Worm (Caenorhabditis elegans) whole organism, L3 larva: ENCODE measurements around the gene srw-67.

Experiments
- R02D3.7 ChIP-seq: fragments of 150-350 bp; optimal IDR thresholded peaks from 2 replicates; lab custom pipeline; 2014; ENCODE audit warnings: missing biosample characterization, missing genetic modification characterization
- ZK546.5 ChIP-seq: sonication (generic microtip); optimal IDR thresholded peaks from 2 replicates; lab custom pipeline; 2017; ENCODE audit warnings: missing biosample characterization, missing genetic modification characterization
- aly-2 ChIP-seq: fragments of 150-350 bp; optimal IDR thresholded peaks from 2 replicates; lab custom pipeline; 2014; ENCODE audit warnings: missing biosample characterization, missing genetic modification characterization
- ama-1 ChIP-seq: fragments of 150-350 bp; optimal IDR thresholded peaks from 2 replicates; lab custom pipeline; 2018
- ceh-16 ChIP-seq: sonication (generic microtip); optimal IDR thresholded peaks from 2 replicates; lab custom pipeline; 2017; ENCODE audit warnings: missing biosample characterization, missing genetic modification characterization
- ceh-82 ChIP-seq: fragments of 150-350 bp; optimal IDR thresholded peaks from 2 replicates; lab custom pipeline; 2014; ENCODE audit warnings: missing biosample characterization, missing genetic modification characterization
- ceh-9 ChIP-seq: sonication (generic microtip); optimal IDR thresholded peaks from 2 replicates; lab custom pipeline; 2018; ENCODE audit warnings: missing biosample characterization, missing genetic modification characterization
- daf-12 ChIP-seq: fragments of 150-350 bp; optimal IDR thresholded peaks from 2 replicates; lab custom pipeline; 2014; ENCODE audit warnings: missing biosample characterization, missing genetic modification reagents, missing genetic modification characterization
- egl-27 ChIP-seq: sonication (generic microtip); optimal IDR thresholded peaks from 4 replicates; lab custom pipeline; 2017; ENCODE audit warnings: missing biosample characterization, missing genetic modification reagents, missing genetic modification characterization
- egl-5 ChIP-seq: fragments of 150-350 bp; optimal IDR thresholded peaks from 2 replicates; lab custom pipeline; 2017; ENCODE audit warnings: missing biosample characterization, missing genetic modification reagents, missing genetic modification characterization, inconsistent platforms
- elt-1 ChIP-seq: fragments of 150-350 bp; optimal IDR thresholded peaks from 2 replicates; lab custom pipeline; 2014; ENCODE audit warnings: missing biosample characterization, missing genetic modification characterization
- elt-2 ChIP-seq: sonication (generic microtip); optimal IDR thresholded peaks from 2 replicates; lab custom pipeline; 2016; ENCODE audit warnings: missing genetic modification reagents, mild to moderate bottlenecking, missing genetic modification characterization, missing compliant biosample characterization
- elt-3 ChIP-seq, 3 experiments: fragments of 150-350 bp in 1 of 3; sonication (generic microtip) in 2 of 3; optimal IDR thresholded peaks; 2 replicates in 2 of 3; 4 replicates in 1 of 3; lab custom pipeline; 2014 to 2017; ENCODE audit warnings: missing biosample characterization in 3 of 3, missing genetic modification characterization in 3 of 3
- eor-1 ChIP-seq, 2 experiments: fragments of 150-350 bp; optimal IDR thresholded peaks; 2 replicates each; lab custom pipeline; 2014 to 2018; ENCODE audit warnings: missing biosample characterization in 2 of 2, missing genetic modification characterization in 2 of 2
- fkh-10 ChIP-seq: sonication (generic microtip); optimal IDR thresholded peaks from 2 replicates; lab custom pipeline; 2017; ENCODE audit warnings: missing biosample characterization, missing genetic modification reagents, missing genetic modification characterization
- fkh-2 ChIP-seq: fragments of 150-350 bp; optimal IDR thresholded peaks from 2 replicates; lab custom pipeline; 2014; ENCODE audit warnings: missing biosample characterization, missing genetic modification reagents, missing genetic modification characterization
- hmg-11 ChIP-seq: sonication (generic microtip); optimal IDR thresholded peaks from 2 replicates; lab custom pipeline; 2016; ENCODE audit warnings: missing genetic modification characterization, missing compliant biosample characterization
- lin-15B ChIP-seq: fragments of 150-350 bp; optimal IDR thresholded peaks from 2 replicates; lab custom pipeline; 2014; ENCODE audit warnings: missing biosample characterization, missing genetic modification characterization
- lsy-12 ChIP-seq: sonication (generic microtip); optimal IDR thresholded peaks from 2 replicates; lab custom pipeline; 2016; ENCODE audit warnings: mild to moderate bottlenecking, missing genetic modification characterization, missing compliant biosample characterization
- mdl-1 ChIP-seq: fragments of 150-350 bp; optimal IDR thresholded peaks from 2 replicates; lab custom pipeline; 2014; ENCODE audit warnings: missing biosample characterization, missing genetic modification characterization
- mml-1 ChIP-seq: fragments of 150-350 bp; sonication (generic microtip); optimal IDR thresholded peaks from 3 replicates; lab custom pipeline; 2014; ENCODE audit warnings: missing biosample characterization, missing genetic modification characterization
- nhr-11 ChIP-seq: fragments of 150-350 bp; optimal IDR thresholded peaks from 2 replicates; lab custom pipeline; 2014; ENCODE audit warnings: missing biosample characterization, missing genetic modification characterization
- nhr-23 ChIP-seq: fragments of 150-350 bp; optimal IDR thresholded peaks from 2 replicates; lab custom pipeline; 2014; ENCODE audit warnings: missing biosample characterization, missing genetic modification reagents, missing genetic modification characterization
- nhr-237 ChIP-seq: fragments of 150-350 bp; optimal IDR thresholded peaks from 2 replicates; lab custom pipeline; 2014; ENCODE audit warnings: missing biosample characterization, missing genetic modification characterization
- nhr-43 ChIP-seq: sonication (generic microtip); optimal IDR thresholded peaks from 2 replicates; lab custom pipeline; 2016; ENCODE audit warnings: mild to moderate bottlenecking, missing genetic modification characterization, missing compliant biosample characterization; ENCODE audit not compliant: poor library complexity, severe bottlenecking
- nhr-67 ChIP-seq: fragments of 150-350 bp; optimal IDR thresholded peaks from 2 replicates; lab custom pipeline; 2014; ENCODE audit warnings: missing biosample characterization, missing genetic modification characterization
- nhr-76 ChIP-seq: fragments of 150-350 bp; sonication (generic microtip); optimal IDR thresholded peaks from 5 replicates; lab custom pipeline; 2014; ENCODE audit warnings: missing biosample characterization, missing genetic modification characterization
- nhr-77 ChIP-seq: fragments of 150-350 bp; optimal IDR thresholded peaks from 2 replicates; lab custom pipeline; 2014; ENCODE audit warnings: missing biosample characterization, missing genetic modification characterization
- pha-4 ChIP-seq: fragments of 150-350 bp; optimal IDR thresholded peaks from 2 replicates; lab custom pipeline; 2014; ENCODE audit warnings: missing biosample characterization, missing genetic modification reagents, missing genetic modification characterization
- sea-2 ChIP-seq: fragments of 150-350 bp; sonication (generic microtip); optimal IDR thresholded peaks from 4 replicates; lab custom pipeline; 2014; ENCODE audit warnings: missing biosample characterization, missing genetic modification reagents, missing genetic modification characterization
- snpc-4 ChIP-seq: fragments of 150-350 bp; optimal IDR thresholded peaks from 2 replicates; lab custom pipeline; 2014; ENCODE audit warnings: missing biosample characterization, missing genetic modification characterization
- tbx-2 ChIP-seq: sonication (generic microtip); optimal IDR thresholded peaks from 2 replicates; lab custom pipeline; 2016; ENCODE audit warnings: mild to moderate bottlenecking, missing genetic modification characterization, missing compliant biosample characterization
- unc-39 ChIP-seq: sonication (generic microtip); optimal IDR thresholded peaks from 4 replicates; lab custom pipeline; 2017; ENCODE audit warnings: missing biosample characterization, missing genetic modification characterization
- unc-62 ChIP-seq: fragments of 150-350 bp; sonication (generic microtip); optimal IDR thresholded peaks from 4 replicates; lab custom pipeline; 2014; ENCODE audit warnings: missing biosample characterization, missing genetic modification reagents, missing genetic modification characterization
- zag-1 ChIP-seq: fragments of 150-350 bp; optimal IDR thresholded peaks from 2 replicates; lab custom pipeline; 2014; ENCODE audit warnings: missing biosample characterization, missing genetic modification characterization
- ztf-11 ChIP-seq: fragments of 150-350 bp; optimal IDR thresholded peaks from 2 replicates; lab custom pipeline; 2014; ENCODE audit warnings: missing biosample characterization, missing genetic modification characterization
- ztf-4 ChIP-seq: fragments of 150-350 bp; optimal IDR thresholded peaks from 2 replicates; lab custom pipeline; 2014; ENCODE audit warnings: missing biosample characterization, missing genetic modification characterization

The srw-67 gene

DNA sequence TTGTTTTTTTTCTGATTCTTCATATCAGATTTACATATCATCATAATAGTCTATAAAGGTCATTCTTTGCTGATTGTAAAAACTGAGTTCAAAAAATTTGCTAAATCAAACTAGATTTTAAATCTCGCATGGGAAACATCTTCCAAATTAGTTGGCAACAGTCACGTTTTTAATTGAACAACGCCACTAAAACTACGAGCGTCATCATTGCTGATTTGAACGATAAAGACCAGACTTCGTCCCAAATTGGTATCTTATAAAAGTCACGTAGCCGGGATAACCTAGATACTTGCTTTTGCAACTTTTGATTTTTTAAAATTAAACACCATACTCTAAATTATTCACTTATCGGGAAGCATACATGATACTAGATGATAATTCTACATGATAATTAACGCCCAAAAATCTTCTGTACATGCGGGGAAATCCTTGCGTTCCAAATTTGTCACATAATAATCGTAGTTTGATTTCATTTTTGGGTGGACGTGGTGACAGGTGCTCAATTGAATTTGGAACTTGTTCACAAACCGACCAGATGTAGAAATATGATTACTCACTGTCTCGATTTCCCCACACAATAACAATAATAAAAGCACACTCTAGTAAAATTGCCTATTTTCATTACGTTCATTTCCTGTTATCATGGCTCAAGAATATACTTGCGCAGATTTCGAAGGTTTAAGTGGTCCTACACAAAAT, at the start of gene srw-67:
srw-67 (plus strand) TSS at position 643 of the 699 bp plus-strand sequence.
- TF ChIP-seq tbx-2 (tag; lab: Kevin White, UChicago): no peak
- TF ChIP-seq nhr-43: peak; percentile 62
- no peak for TF ChIP-seq egl-5 (tag; lab: Kevin White, UChicago)

ce11 chrV:7369578-7369977, 47.9 kb upstream of the srw-67 start, which contains the start of gene srj-14:
Gene srj-14 (plus strand): TSS chrV:7369708.
- TF ChIP-seq elt-1 (no peak), unc-62 (no peak), daf-12 (tag; lab: Kevin White, UChicago) (no peak)

ce11 chrV:7374090-7374489, 43.4 kb upstream of the srw-67 start, which contains the start of gene srx-56:
Gene srx-56 (plus strand): TSS chrV:7374390.
- TF ChIP-seq lsy-12 (no peak), sea-2 (GFP tag; lab: Kevin White, UChicago) (no peak), egl-27 (no peak), ztf-11 (tag; lab: Kevin White, UChicago) (no peak), elt-1 (no peak), ceh-16 (no peak), nhr-23 (no peak), ZK546.5 (tag; lab: Kevin White, UChicago) (no peak), mdl-1 (no peak), R02D3.7 (no peak), ceh-82 (tag; lab: Kevin White, UChicago) (no peak)

- TF ChIP-seq ceh-16 (no peak), eor-1 (tag; optimal IDR thresholded peaks at IDR 0.05; lab: Kevin White, UChicago) (no peak), nhr-76 (tag; lab: Kevin White, UChicago) (no peak), nhr-237 (tag; lab: Kevin White, UChicago) (no peak), ceh-82 (tag; lab: Kevin White, UChicago) (no peak), tbx-2 (tag; lab: Kevin White, UChicago) (no peak), hmg-11 (no peak), ztf-4 (tag; lab: Kevin White, UChicago) (no peak), aly-2 (no peak), elt-2 (no peak), ama-1 (lab: Kevin White, UChicago) (no peak), zag-1 (tag; lab: Kevin White, UChicago) (no peak), nhr-11 (tag; lab: Kevin White, UChicago) (no peak), fkh-10 (GFP tag; lab: Kevin White, UChicago) (no peak), snpc-4 (tag; lab: Kevin White, UChicago) (no peak), ceh-9 (tag; lab: Kevin White, UChicago) (no peak), daf-12 (tag; lab: Kevin White, UChicago) (no peak), nhr-77 (tag; lab: Kevin White, UChicago) (no peak)
Observed at ce11 chrV:7379384-7379783, 38.1 kb upstream of the srw-67 start, which contains the start of gene srsx-24. Gene srsx-24 (minus strand): TSS chrV:7379484.

DNA sequence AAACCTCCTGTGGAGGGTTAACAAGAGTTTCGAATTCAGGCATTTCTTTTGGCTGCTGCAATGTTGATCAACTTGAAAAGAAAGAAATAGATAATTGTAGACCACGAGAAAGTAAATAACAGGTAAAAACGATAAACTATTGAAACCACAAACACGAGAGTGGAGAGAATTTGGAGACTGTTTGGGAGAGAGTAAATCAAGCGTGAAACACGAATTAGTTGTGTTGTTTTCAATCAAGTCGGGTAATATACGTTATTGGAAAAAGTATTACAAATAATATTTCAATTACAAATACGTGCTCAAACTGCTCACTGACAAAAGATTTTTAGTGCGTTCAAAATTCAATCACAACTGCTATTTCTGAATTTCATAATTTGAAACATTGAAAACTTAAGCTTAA, 36.5 kb upstream of the srw-67 start, which contains the start of gene C03G6.17:
C03G6.17 (minus strand) TSS at position 101 of the 400 bp plus-strand sequence.
- TF ChIP-seq elt-3 (tag; optimal IDR thresholded peaks at IDR 0.05; lab: Kevin White, UChicago): no peak
- TF ChIP-seq nhr-237 (tag; lab: Kevin White, UChicago): no peak
- no peak for TF ChIP-seq nhr-76 (tag; lab: Kevin White, UChicago)
- TF ChIP-seq lsy-12: no peak
- no peak for TF ChIP-seq daf-12 (tag; lab: Kevin White, UChicago)
- no peak for TF ChIP-seq hmg-11
- TF ChIP-seq ama-1 (lab: Kevin White, UChicago): no peak
- TF ChIP-seq mdl-1: no peak
- no peak for TF ChIP-seq elt-1
- no peak for TF ChIP-seq nhr-77 (tag; lab: Kevin White, UChicago)
- TF ChIP-seq unc-39: no peak
- TF ChIP-seq nhr-67 (tag; lab: Kevin White, UChicago): no peak
- no peak for TF ChIP-seq mml-1 (tag; lab: Kevin White, UChicago)
- no peak for TF ChIP-seq snpc-4 (tag; lab: Kevin White, UChicago)
- no peak for TF ChIP-seq pha-4 (tag; lab: Kevin White, UChicago)
- TF ChIP-seq ceh-16: no peak
- TF ChIP-seq fkh-2 (tag; lab: Kevin White, UChicago): no peak
- no peak for TF ChIP-seq lin-15B (tag; lab: Kevin White, UChicago)
